Fruit fly (Drosophila melanogaster): ENCODE results near the gene loco.
A peak's percentile ranks its signal among the peaks of the same experiment; 100 is the strongest.

dm6 chr3R:22590668-22591275 is 48.4 kb downstream of the loco start:
- TF ChIP-seq CG12236 (GFP tag; optimal IDR thresholded peaks at IDR 0.05) (no peak), croc (GFP tag; conservative IDR thresholded peaks at IDR 0.05) (peak; percentile 62), ttk (GFP tag; IDR thresholded peaks at IDR 0.05) (0 out of 2 replicates have a peak, but pooled peaks have one; percentile 34), CG13123 (GFP tag; optimal IDR thresholded peaks at IDR 0.05) (peak; percentile 18), NFAT (GFP tag; IDR thresholded peaks at IDR 0.05) (no peak), chinmo (GFP tag; IDR thresholded peaks at IDR 0.05; ENCODE audit: partially characterized antibody) (peak; percentile 51; the same call in 1 of the 4 replicates), unpg (GFP tag; optimal IDR thresholded peaks at IDR 0.05) (peak; percentile 47), gem (tag; optimal IDR thresholded peaks at IDR 0.05) (peak; percentile 85), Ravus (GFP tag; IDR thresholded peaks at IDR 0.05) (no peak), Ptx1 (GFP tag; IDR thresholded peaks at IDR 0.05) (no peak; the same call in 1 of the 2 replicates), ranshi (GFP tag; IDR thresholded peaks at IDR 0.05) (no peak; the same call in none of the 2 replicates), NfI (GFP tag; optimal IDR thresholded peaks at IDR 0.05) (no peak), gro (GFP tag; optimal IDR thresholded peaks at IDR 0.05) (no peak), CG8478 (optimal IDR thresholded peaks at IDR 0.05) (no peak)
